Worm (Caenorhabditis elegans) whole organism, L3 larva: ENCODE data around the gene F35H10.2.

ENCODE experiments used
- R02D3.7 ChIP-seq: fragments of 150-350 bp; optimal IDR thresholded peaks from 2 replicates; lab custom pipeline; 2014; ENCODE audit warnings: missing biosample characterization, missing genetic modification characterization
- ZK546.5 ChIP-seq: sonication (generic microtip); optimal IDR thresholded peaks from 2 replicates; lab custom pipeline; 2017; ENCODE audit warnings: missing biosample characterization, missing genetic modification characterization
- ceh-28 ChIP-seq: fragments of 150-350 bp; optimal IDR thresholded peaks from 2 replicates; lab custom pipeline; 2014; ENCODE audit warnings: missing biosample characterization, missing genetic modification reagents, missing genetic modification characterization
- egl-27 ChIP-seq: sonication (generic microtip); optimal IDR thresholded peaks from 4 replicates; lab custom pipeline; 2017; ENCODE audit warnings: missing biosample characterization, missing genetic modification reagents, missing genetic modification characterization
- elt-3 ChIP-seq, 3 experiments: fragments of 150-350 bp in 1 of 3; sonication (generic microtip) in 2 of 3; optimal IDR thresholded peaks; 2 replicates in 2 of 3; 4 replicates in 1 of 3; lab custom pipeline; 2014 to 2017; ENCODE audit warnings: missing biosample characterization in 3 of 3, missing genetic modification characterization in 3 of 3
- fos-1 ChIP-seq: fragments of 150-350 bp; optimal IDR thresholded peaks from 2 replicates; lab custom pipeline; 2014; ENCODE audit warnings: missing biosample characterization, missing genetic modification characterization
- mml-1 ChIP-seq: fragments of 150-350 bp; sonication (generic microtip); optimal IDR thresholded peaks from 3 replicates; lab custom pipeline; 2014; ENCODE audit warnings: missing biosample characterization, missing genetic modification characterization
- nhr-25 ChIP-seq: sonication (generic microtip); optimal IDR thresholded peaks from 2 replicates; lab custom pipeline; 2017; ENCODE audit warnings: missing biosample characterization, missing genetic modification characterization
- nhr-28 ChIP-seq: fragments of 150-350 bp; optimal IDR thresholded peaks from 2 replicates; lab custom pipeline; 2014; ENCODE audit warnings: missing biosample characterization, missing genetic modification characterization
- tbx-2 ChIP-seq: sonication (generic microtip); optimal IDR thresholded peaks from 2 replicates; lab custom pipeline; 2016; ENCODE audit warnings: mild to moderate bottlenecking, missing genetic modification characterization, missing compliant biosample characterization

- TF ChIP-seq nhr-25 (tag; lab: Kevin White, UChicago) (no peak), R02D3.7 (tag; lab: Kevin White, UChicago) (no peak), elt-3 (tag; optimal IDR thresholded peaks at IDR 0.05; lab: Kevin White, UChicago) (no peak), egl-27 (tag; lab: Kevin White, UChicago) (no peak), fos-1 (tag; lab: Kevin White, UChicago) (no peak), ZK546.5 (no peak), tbx-2 (no peak), nhr-28 (tag; lab: Kevin White, UChicago) (no peak), ceh-28 (no peak), mml-1 (no peak)
Observed at ce11 chrIV:8366295-8366694, 37.3 kb downstream of the F35H10.2 start, which contains the start of gene aagr-1.
